Worm (Caenorhabditis elegans) whole organism, L1 larva: ENCODE data around the gene mel-46.
"Not testable (repeated sequence)": the region's sequence is repeated elsewhere in the genome, so short reads cannot be mapped to it uniquely, and the experiment has no call there.

ENCODE experiments used
- F16B12.6 ChIP-seq: fragments of 150-350 bp; optimal IDR thresholded peaks from 2 replicates; lab custom pipeline; 2014; ENCODE audit warnings: missing biosample characterization, missing genetic modification characterization
- Y116A8C.19 ChIP-seq: sonication (generic microtip); optimal IDR thresholded peaks from 2 replicates; lab custom pipeline; 2016; ENCODE audit warnings: missing compliant biosample characterization, missing genetic modification characterization, borderline replicate concordance
- alr-1 ChIP-seq: fragments of 200-800 bp; sonication (Bioruptor generic); optimal IDR thresholded peaks from 2 replicates; lab custom pipeline; 2018; ENCODE audit warnings: borderline replicate concordance, mild to moderate bottlenecking, missing genetic modification characterization, missing compliant biosample characterization
- aly-2 ChIP-seq: fragments of 150-350 bp; optimal IDR thresholded peaks from 2 replicates; lab custom pipeline; 2014; ENCODE audit warnings: missing biosample characterization, missing genetic modification characterization
- dpl-1 ChIP-seq, 3 experiments: fragments of 150-350 bp in 2 of 3; sonication (generic microtip) in 1 of 3; optimal IDR thresholded peaks; 2 replicates each; lab custom pipeline; 2014 to 2017; ENCODE audit warnings: missing biosample characterization in 3 of 3, missing genetic modification characterization in 3 of 3, missing genetic modification reagents in 3 of 3
- efl-3 ChIP-seq: fragments of 200-800 bp; sonication (Bioruptor generic); optimal IDR thresholded peaks from 2 replicates; lab custom pipeline; 2018; ENCODE audit warnings: mild to moderate bottlenecking, missing genetic modification characterization, missing compliant biosample characterization
- fkh-10 ChIP-seq: sonication (generic microtip); optimal IDR thresholded peaks from 2 replicates; lab custom pipeline; 2017; ENCODE audit warnings: missing biosample characterization, missing genetic modification reagents, missing genetic modification characterization
- fkh-4 ChIP-seq: sonication (generic microtip); optimal IDR thresholded peaks from 2 replicates; lab custom pipeline; 2016; ENCODE audit warnings: missing compliant biosample characterization, missing genetic modification characterization, borderline replicate concordance
- fkh-8 ChIP-seq: sonication (generic microtip); optimal IDR thresholded peaks from 2 replicates; lab custom pipeline; 2016; ENCODE audit warnings: mild to moderate bottlenecking, missing genetic modification characterization, missing compliant biosample characterization
- hlh-4 ChIP-seq: sonication (generic microtip); optimal IDR thresholded peaks from 2 replicates; lab custom pipeline; 2016; ENCODE audit warnings: mild to moderate bottlenecking, missing genetic modification characterization, missing compliant biosample characterization
- hpl-2 ChIP-seq: fragments of 150-350 bp; optimal IDR thresholded peaks from 2 replicates; lab custom pipeline; 2014; ENCODE audit warnings: missing biosample characterization, missing genetic modification reagents, missing genetic modification characterization
- irx-1 ChIP-seq: sonication (generic microtip); optimal IDR thresholded peaks from 2 replicates; lab custom pipeline; 2016; ENCODE audit warnings: missing genetic modification characterization, missing compliant biosample characterization
- isw-1 ChIP-seq: fragments of 200-800 bp; sonication (Bioruptor generic); IDR thresholded peaks from 2 replicates; pipeline ENCODE4 v1.3.6; 2022; ENCODE audit warnings: missing genetic modification characterization, missing compliant biosample characterization
- lin-14 ChIP-seq: fragments of 200-800 bp; sonication (Bioruptor generic); optimal IDR thresholded peaks from 2 replicates; lab custom pipeline; 2018; ENCODE audit warnings: mild to moderate bottlenecking, missing genetic modification characterization, moderate library complexity, missing compliant biosample characterization
- lin-15B ChIP-seq: fragments of 150-350 bp; sonication (generic microtip); optimal IDR thresholded peaks from 3 replicates; lab custom pipeline; 2014; ENCODE audit warnings: missing biosample characterization, missing genetic modification characterization
- lir-3 ChIP-seq: sonication (generic microtip); optimal IDR thresholded peaks from 2 replicates; lab custom pipeline; 2016; ENCODE audit warnings: mild to moderate bottlenecking, missing genetic modification characterization, moderate library complexity, missing compliant biosample characterization; ENCODE audit not compliant: poor library complexity
- lsy-2 ChIP-seq, 2 experiments: fragments of 150-350 bp; optimal IDR thresholded peaks; 2 replicates each; lab custom pipeline; 2014; ENCODE audit warnings: missing biosample characterization in 2 of 2, missing genetic modification characterization in 2 of 2
- mep-1 ChIP-seq: fragments of 150-350 bp; optimal IDR thresholded peaks from 2 replicates; lab custom pipeline; 2014; ENCODE audit warnings: missing biosample characterization, missing genetic modification characterization
- nhr-19 ChIP-seq: fragments of 200-800 bp; sonication (Bioruptor generic); conservative IDR thresholded peaks from 2 replicates; pipeline ENCODE4 v1.3.6; 2022; ENCODE audit warnings: missing genetic modification characterization, missing compliant biosample characterization
- nhr-237 ChIP-seq: fragments of 150-350 bp; optimal IDR thresholded peaks from 2 replicates; lab custom pipeline; 2014; ENCODE audit warnings: missing biosample characterization, missing genetic modification characterization
- nhr-28 ChIP-seq: fragments of 150-350 bp; optimal IDR thresholded peaks from 2 replicates; lab custom pipeline; 2014; ENCODE audit warnings: missing biosample characterization, missing genetic modification characterization
- nhr-71 ChIP-seq: sonication (generic microtip); optimal IDR thresholded peaks from 2 replicates; lab custom pipeline; 2016; ENCODE audit warnings: mild to moderate bottlenecking, missing genetic modification characterization, moderate library complexity, missing compliant biosample characterization
- nhr-77 ChIP-seq: fragments of 150-350 bp; optimal IDR thresholded peaks from 2 replicates; lab custom pipeline; 2014; ENCODE audit warnings: missing biosample characterization, missing genetic modification characterization
- nhr-84 ChIP-seq: sonication (generic microtip); optimal IDR thresholded peaks from 2 replicates; lab custom pipeline; 2017; ENCODE audit warnings: missing biosample characterization, missing genetic modification characterization
- pax-3 ChIP-seq: fragments of 200-800 bp; sonication (Bioruptor generic); optimal IDR thresholded peaks from 2 replicates; lab custom pipeline; 2018; ENCODE audit warnings: mild to moderate bottlenecking, missing genetic modification characterization, moderate library complexity, missing compliant biosample characterization
- snpc-4 ChIP-seq: fragments of 150-350 bp; optimal IDR thresholded peaks from 2 replicates; lab custom pipeline; 2014; ENCODE audit warnings: missing biosample characterization, missing genetic modification characterization
- snu-23 ChIP-seq: sonication (generic microtip); optimal IDR thresholded peaks from 2 replicates; lab custom pipeline; 2016; ENCODE audit warnings: missing genetic modification characterization, missing compliant biosample characterization
- swsn-7 ChIP-seq: sonication (generic microtip); optimal IDR thresholded peaks from 2 replicates; lab custom pipeline; 2016; ENCODE audit warnings: missing genetic modification characterization, missing compliant biosample characterization
- tbx-2 ChIP-seq: sonication (generic microtip); optimal IDR thresholded peaks from 2 replicates; lab custom pipeline; 2016; ENCODE audit warnings: missing genetic modification characterization, missing compliant biosample characterization
- tlp-1 ChIP-seq: fragments of 150-350 bp; optimal IDR thresholded peaks from 2 replicates; lab custom pipeline; 2014; ENCODE audit warnings: missing biosample characterization, missing genetic modification characterization
- unc-62 ChIP-seq: fragments of 150-350 bp; optimal IDR thresholded peaks from 2 replicates; lab custom pipeline; 2014; ENCODE audit warnings: missing biosample characterization, missing genetic modification reagents, missing genetic modification characterization
- unc-86 ChIP-seq: sonication (generic microtip); optimal IDR thresholded peaks from 2 replicates; lab custom pipeline; 2016; ENCODE audit warnings: missing genetic modification characterization, missing compliant biosample characterization
- unc-98 ChIP-seq: fragments of 200-800 bp; sonication (Bioruptor generic); IDR thresholded peaks from 2 replicates; pipeline ENCODE4 v1.3.6; 2022; ENCODE audit warnings: missing genetic modification characterization, missing compliant biosample characterization

Gene mel-46

DNA sequence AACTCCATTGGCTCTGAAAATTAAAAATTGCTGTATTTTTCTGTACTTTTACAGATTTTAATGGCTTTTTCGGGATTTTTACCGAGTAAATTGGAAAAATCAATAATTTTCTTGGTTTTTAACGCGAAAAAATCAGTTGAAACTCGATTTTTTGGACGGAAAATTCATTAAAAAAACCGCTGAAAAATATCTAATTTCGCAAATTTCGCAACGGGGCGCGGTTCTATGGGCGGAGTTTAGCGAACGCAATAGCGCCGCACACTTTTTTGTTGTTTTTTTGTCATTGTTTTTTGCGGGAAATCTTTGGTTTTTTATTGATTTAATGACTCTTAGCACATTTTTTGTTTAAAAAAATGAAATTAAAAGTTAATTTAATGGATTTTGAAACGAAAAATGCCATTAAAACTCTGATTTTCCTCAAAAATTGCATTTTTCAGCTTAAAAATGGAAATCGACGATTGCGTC lies at the start of gene mel-46, which contains the start of gene lsy-13 (continued):
- TF ChIP-seq hpl-2 (GFP tag; lab: Kevin White, UChicago) (no peak), nhr-237 (tag; lab: Kevin White, UChicago) (no peak), aly-2 (tag; lab: Kevin White, UChicago) (no peak), pax-3 (tag; lab: Kevin White, UChicago) (no peak), Y116A8C.19 (tag; lab: Kevin White, UChicago) (no peak), hlh-4 (tag; lab: Kevin White, UChicago) (no peak), unc-98 (GFP tag; lab: Robert Waterston, UW) (no peak), tbx-2 (tag; lab: Kevin White, UChicago) (peak; percentile 29), fkh-4 (tag; lab: Kevin White, UChicago) (no peak), nhr-19 (GFP tag; lab: Robert Waterston, UW) (peak; percentile 10; the same call in 1 of the 2 replicates), unc-62 (GFP tag; lab: Kevin White, UChicago) (no peak), F16B12.6 (tag; lab: Kevin White, UChicago) (peak; percentile 6), snpc-4 (tag; lab: Kevin White, UChicago) (peak; percentile 5), nhr-77 (tag; lab: Kevin White, UChicago) (no peak), dpl-1 (GFP tag; optimal IDR thresholded peaks at IDR 0.05; lab: Kevin White, UChicago) (peak; percentile 25 to 49 (median 37)), lin-14 (no peak), nhr-71 (tag; lab: Kevin White, UChicago) (peak; percentile 53), fkh-8 (tag; lab: Kevin White, UChicago) (no peak), lsy-2 (tag; optimal IDR thresholded peaks at IDR 0.05; lab: Kevin White, UChicago) (peak; percentile 56 to 71), nhr-84 (tag; lab: Kevin White, UChicago) (no peak), lin-15B (tag; lab: Kevin White, UChicago) (peak; percentile 17), efl-3 (GFP tag; lab: Kevin White, UChicago) (no peak)

DNA sequence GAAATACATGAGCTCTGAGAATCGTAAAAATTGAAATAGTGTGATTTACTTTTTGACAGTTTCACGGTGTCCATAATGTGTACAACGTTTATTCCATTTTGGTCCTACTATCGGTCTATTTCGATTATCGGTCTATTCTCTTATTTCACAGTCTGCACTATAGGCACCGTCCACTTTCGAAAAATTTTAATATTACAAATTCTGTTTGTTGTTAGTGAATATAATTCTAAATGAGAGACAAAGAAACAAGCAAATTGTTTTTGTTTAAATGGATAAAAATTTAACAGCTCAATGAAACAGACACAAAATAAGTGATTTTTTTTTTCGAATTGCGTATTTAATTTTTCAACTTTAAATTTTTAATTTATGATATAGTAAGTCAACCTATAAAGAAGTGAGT lies 34.9 kb upstream of the mel-46 start:
- TF ChIP-seq alr-1, result no peak
- no peak for TF ChIP-seq irx-1 (tag; lab: Kevin White, UChicago)
- TF ChIP-seq fkh-10 (GFP tag; lab: Kevin White, UChicago), result no peak
- TF ChIP-seq nhr-28 (tag; lab: Kevin White, UChicago), result no peak
- no peak for TF ChIP-seq aly-2 (tag; lab: Kevin White, UChicago)
- TF ChIP-seq pax-3 (tag; lab: Kevin White, UChicago), result no peak
- TF ChIP-seq, all 84 proteins: peak for 0

ce11 chrIV:16895288-16895687 lies 32.0 kb upstream of the mel-46 start, which contains the start of gene T06A10.2:
Gene T06A10.2 (plus strand): TSS chrIV:16895588.
- not testable (repeated sequence) for TF ChIP-seq isw-1; nhr-28 (tag; lab: Kevin White, UChicago); fkh-4 (tag; lab: Kevin White, UChicago)

ce11 chrIV:16888580-16888979 lies 25.3 kb upstream of the mel-46 start:
- TF ChIP-seq snu-23 (GFP tag; lab: Kevin White, UChicago) (no peak), mep-1 (tag; lab: Kevin White, UChicago) (no peak), unc-62 (GFP tag; lab: Kevin White, UChicago) (no peak)

- TF ChIP-seq lir-3 (tag; lab: Kevin White, UChicago) (no peak), hlh-4 (tag; lab: Kevin White, UChicago) (no peak), tlp-1 (tag; lab: Kevin White, UChicago) (no peak), unc-86 (tag; lab: Kevin White, UChicago) (no peak), swsn-7 (tag; lab: Kevin White, UChicago) (no peak), snu-23 (GFP tag; lab: Kevin White, UChicago) (no peak)
- TF ChIP-seq, all 84 proteins: peak for 0
Measured at ce11 chrIV:16868900-16869299, 5.6 kb upstream of the mel-46 start, which contains the start of gene T06A10.106. Gene T06A10.106 (minus strand): TSS chrIV:16869000.
